Fruit fly (Drosophila melanogaster) whole organism, embryonic: ENCODE results near the gene Glyat.

Experiments used
- Awh ChIP-seq: fragments of 200-800 bp; sonication (Bioruptor generic); IDR thresholded peaks from 2 replicates; pipeline ENCODE4, ENCODE4 v1.3.6; 2022; ENCODE audit warnings: missing biosample characterization, missing genetic modification characterization
- Bdp1 ChIP-seq: fragments of 200-800 bp; sonication (Bioruptor generic); optimal IDR thresholded peaks from 3 replicates; lab custom pipeline; 2016; ENCODE audit warnings: missing biosample characterization, missing genetic modification characterization
- CG10543 ChIP-seq: fragments of 200-800 bp; sonication (Bioruptor generic); optimal IDR thresholded peaks from 3 replicates; lab custom pipeline; 2017; ENCODE audit warnings: missing biosample characterization, mild to moderate bottlenecking, missing genetic modification characterization, moderate library complexity
- CG11398 ChIP-seq: fragments of 200-800 bp; sonication (Bioruptor generic); optimal IDR thresholded peaks from 2 replicates; lab custom pipeline; 2016; ENCODE audit warnings: missing biosample characterization, missing genetic modification characterization
- CG11695 ChIP-seq: fragments of 200-800 bp; sonication (Bioruptor generic); IDR thresholded peaks from 3 replicates; pipeline ENCODE4 v1.3.6; 2022; ENCODE audit warnings: missing biosample characterization, missing genetic modification characterization
- CG15011 ChIP-seq: fragments of 200-800 bp; sonication (Bioruptor generic); optimal IDR thresholded peaks from 3 replicates; lab custom pipeline; 2018; ENCODE audit warnings: missing biosample characterization, mild to moderate bottlenecking, missing genetic modification characterization
- CG1602 ChIP-seq: fragments of 200-800 bp; sonication (Bioruptor generic); optimal IDR thresholded peaks from 3 replicates; lab custom pipeline; 2016; ENCODE audit warnings: missing biosample characterization, missing genetic modification characterization
- CG16813 ChIP-seq: fragments of 200-800 bp; sonication (Bioruptor generic); IDR thresholded peaks from 3 replicates; pipeline ENCODE4 v1.3.6; 2022; ENCODE audit warnings: missing biosample characterization, missing genetic modification characterization; ENCODE audit not compliant: partially characterized antibody
- CG18476 ChIP-seq: fragments of 200-800 bp; sonication (Bioruptor generic); optimal IDR thresholded peaks from 2 replicates; lab custom pipeline; 2016; ENCODE audit warnings: missing biosample characterization, mild to moderate bottlenecking, missing genetic modification characterization
- CG2712 ChIP-seq: fragments of 200-800 bp; optimal IDR thresholded peaks from 3 replicates; lab custom pipeline; 2019; ENCODE audit warnings: missing biosample characterization, mild to moderate bottlenecking, missing genetic modification characterization, moderate library complexity
- CG31365 ChIP-seq: fragments of 200-800 bp; sonication (Bioruptor generic); optimal IDR thresholded peaks from 2 replicates; lab custom pipeline; 2018; ENCODE audit warnings: missing biosample characterization, mild to moderate bottlenecking, missing genetic modification characterization
- CG3407 ChIP-seq: fragments of 200-800 bp; sonication (Bioruptor generic); optimal IDR thresholded peaks from 2 replicates; lab custom pipeline; 2018; ENCODE audit warnings: missing biosample characterization, mild to moderate bottlenecking, missing genetic modification characterization
- CG3847 ChIP-seq: fragments of 200-800 bp; sonication (Bioruptor generic); IDR thresholded peaks from 2 replicates; pipeline ENCODE4 v1.3.6; 2022; ENCODE audit warnings: missing biosample characterization, missing genetic modification characterization
- CG4360 ChIP-seq: fragments of 200-800 bp; sonication (Bioruptor generic); IDR thresholded peaks from 2 replicates; pipeline ENCODE4 v1.3.6; 2022; ENCODE audit warnings: missing biosample characterization, missing genetic modification characterization
- CG8089 ChIP-seq: fragments of 200-800 bp; sonication (Bioruptor generic); optimal IDR thresholded peaks from 3 replicates; lab custom pipeline; 2016; ENCODE audit warnings: missing biosample characterization, missing genetic modification characterization
- CG9609 ChIP-seq: fragments of 200-800 bp; sonication (Bioruptor generic); optimal IDR thresholded peaks from 3 replicates; lab custom pipeline; 2016; ENCODE audit warnings: missing biosample characterization, missing genetic modification characterization
- CG9817 ChIP-seq: fragments of 200-800 bp; sonication (Bioruptor generic); optimal IDR thresholded peaks from 2 replicates; lab custom pipeline; 2018; ENCODE audit warnings: missing biosample characterization, mild to moderate bottlenecking, missing genetic modification characterization, moderate library complexity
- CTCF ChIP-seq: fragments of 200-800 bp; sonication (Bioruptor generic); optimal IDR thresholded peaks from 2 replicates; lab custom pipeline; 2017; ENCODE audit warnings: missing biosample characterization, mild to moderate bottlenecking, missing genetic modification characterization, moderate library complexity
- D ChIP-seq, 2 experiments: fragments of 200-800 bp in 1 of 2; fragments of >200 bp in 1 of 2; sonication (Bioruptor generic) in 1 of 2; optimal IDR thresholded peaks; 2 replicates in 1 of 2; 3 replicates in 1 of 2; lab custom pipeline; 2017; ENCODE audit warnings: mild to moderate bottlenecking in 1 of 2, missing biosample characterization in 1 of 2, missing genetic modification characterization in 1 of 2, missing genetic modification reagents in 1 of 2
- Dek ChIP-seq: fragments of 200-800 bp; sonication (Bioruptor generic); optimal IDR thresholded peaks from 3 replicates; lab custom pipeline; 2019; ENCODE audit warnings: missing biosample characterization, mild to moderate bottlenecking, missing genetic modification characterization, moderate library complexity
- Dp ChIP-seq: fragments of 200-800 bp; sonication (Bioruptor generic); optimal IDR thresholded peaks from 2 replicates; lab custom pipeline; 2018; ENCODE audit warnings: missing biosample characterization, mild to moderate bottlenecking, missing genetic modification characterization, moderate library complexity
- Ets97D ChIP-seq: fragments of 200-800 bp; sonication (Bioruptor generic); optimal IDR thresholded peaks from 3 replicates; lab custom pipeline; 2016; ENCODE audit warnings: missing biosample characterization, missing genetic modification characterization
- Gsc ChIP-seq: fragments of 200-800 bp; sonication (Bioruptor generic); IDR thresholded peaks from 2 replicates; pipeline ENCODE4 v1.3.6; 2022; ENCODE audit warnings: missing biosample characterization, missing genetic modification characterization
- HLH3B ChIP-seq: fragments of 200-800 bp; sonication (Bioruptor generic); IDR thresholded peaks from 2 replicates; pipeline ENCODE4 v1.3.6; 2022; ENCODE audit warnings: missing biosample characterization, missing genetic modification characterization
- Hmx ChIP-seq: fragments of 200-800 bp; sonication (Bioruptor generic); optimal IDR thresholded peaks from 2 replicates; lab custom pipeline; 2016; ENCODE audit warnings: missing biosample characterization, missing genetic modification characterization
- Max ChIP-seq: fragments of 200-800 bp; sonication (Bioruptor generic); optimal IDR thresholded peaks from 2 replicates; lab custom pipeline; 2016; ENCODE audit warnings: missing biosample characterization, mild to moderate bottlenecking, missing genetic modification characterization
- Med ChIP-seq: fragments of 200-800 bp; sonication (Bioruptor generic); peaks from one replicate; lab custom pipeline; 2016; ENCODE audit warnings: missing biosample characterization, missing genetic modification characterization, mild to moderate bottlenecking, inconsistent platforms, moderate library complexity
- Myb ChIP-seq: fragments of 200-800 bp; sonication (Bioruptor generic); optimal IDR thresholded peaks from 2 replicates; lab custom pipeline; 2016; ENCODE audit warnings: missing biosample characterization, missing genetic modification characterization
- NFAT ChIP-seq: fragments of 200-800 bp; sonication (Bioruptor generic); IDR thresholded peaks from 2 replicates; pipeline ENCODE4 v1.3.6; 2022; ENCODE audit warnings: missing biosample characterization, missing genetic modification characterization
- NfI ChIP-seq: fragments of 200-800 bp; sonication (Bioruptor generic); optimal IDR thresholded peaks from 3 replicates; lab custom pipeline; 2018; ENCODE audit warnings: missing biosample characterization, mild to moderate bottlenecking, missing genetic modification characterization, moderate library complexity
- Scr ChIP-seq: fragments of 200-800 bp; sonication (Bioruptor generic); IDR thresholded peaks from 2 replicates; pipeline ENCODE4 v1.3.6; 2022; ENCODE audit warnings: missing biosample characterization, missing genetic modification characterization; ENCODE audit not compliant: partially characterized antibody
- Sox102F ChIP-seq: fragments of 200-800 bp; sonication (Bioruptor generic); optimal IDR thresholded peaks from 2 replicates; lab custom pipeline; 2018; ENCODE audit warnings: missing biosample characterization, mild to moderate bottlenecking, missing genetic modification characterization, moderate library complexity
- ac ChIP-seq: fragments of 200-800 bp; sonication (Bioruptor generic); optimal IDR thresholded peaks from 3 replicates; lab custom pipeline; 2017; ENCODE audit warnings: missing biosample characterization, mild to moderate bottlenecking, missing genetic modification characterization
- bcd ChIP-seq: fragments of 200-800 bp; sonication (Bioruptor generic); optimal IDR thresholded peaks from 2 replicates; lab custom pipeline; 2017; ENCODE audit warnings: missing biosample characterization, mild to moderate bottlenecking, missing genetic modification characterization
- bsh ChIP-seq, 2 experiments: fragments of 200-800 bp; sonication (Bioruptor generic); optimal IDR thresholded peaks; 2 replicates each; lab custom pipeline; 2017 to 2018; ENCODE audit warnings: mild to moderate bottlenecking in 2 of 2, missing biosample characterization in 2 of 2, missing genetic modification characterization in 2 of 2, moderate library complexity in 1 of 2
- dmrt99B ChIP-seq: fragments of 200-800 bp; sonication (Bioruptor generic); optimal IDR thresholded peaks from 2 replicates; lab custom pipeline; 2018; ENCODE audit warnings: missing biosample characterization, mild to moderate bottlenecking, missing genetic modification characterization, moderate library complexity
- emc ChIP-seq: fragments of 200-800 bp; sonication (Bioruptor generic); optimal IDR thresholded peaks from 2 replicates; lab custom pipeline; 2016; ENCODE audit warnings: missing biosample characterization, missing genetic modification characterization
- en ChIP-seq: fragments of 200-800 bp; sonication (Bioruptor generic); optimal IDR thresholded peaks from 2 replicates; lab custom pipeline; 2016; ENCODE audit warnings: missing biosample characterization, missing genetic modification characterization
- gcm ChIP-seq: fragments of 200-800 bp; sonication (Bioruptor generic); optimal IDR thresholded peaks from 2 replicates; lab custom pipeline; 2019; ENCODE audit warnings: missing biosample characterization, mild to moderate bottlenecking, missing genetic modification characterization, moderate library complexity
- lab ChIP-seq: fragments of 200-800 bp; sonication (Bioruptor generic); optimal IDR thresholded peaks from 3 replicates; lab custom pipeline; 2017; ENCODE audit warnings: missing biosample characterization, missing genetic modification characterization, mild to moderate bottlenecking, moderate library complexity, missing genetic modification reagents
- nerfin-1 ChIP-seq: fragments of 200-800 bp; sonication (Bioruptor generic); optimal IDR thresholded peaks from 3 replicates; lab custom pipeline; 2019; ENCODE audit warnings: missing biosample characterization, mild to moderate bottlenecking, missing genetic modification characterization, moderate library complexity
- peb ChIP-seq: fragments of 200-800 bp; sonication (Bioruptor generic); IDR thresholded peaks from 2 replicates; pipeline ENCODE4 v1.3.6; 2022; ENCODE audit warnings: missing biosample characterization, missing genetic modification characterization
- pho ChIP-seq: fragments of 200-800 bp; sonication (Bioruptor generic); optimal IDR thresholded peaks from 2 replicates; lab custom pipeline; 2016; ENCODE audit warnings: missing biosample characterization, missing genetic modification characterization
- seq ChIP-seq: fragments of 200-800 bp; sonication (Bioruptor generic); IDR thresholded peaks from 2 replicates; pipeline ENCODE4 v1.3.6; 2022; ENCODE audit warnings: missing biosample characterization, missing genetic modification characterization
- slbo ChIP-seq: fragments of 200-800 bp; sonication (Bioruptor generic); IDR thresholded peaks from 2 replicates; pipeline ENCODE4 v1.3.6; 2022; ENCODE audit warnings: missing biosample characterization, missing genetic modification characterization
- slou ChIP-seq: fragments of 200-800 bp; sonication (Bioruptor generic); optimal IDR thresholded peaks from 3 replicates; lab custom pipeline; 2016; ENCODE audit warnings: missing biosample characterization, missing genetic modification characterization
- sr ChIP-seq: fragments of 200-800 bp; sonication (Bioruptor generic); IDR thresholded peaks from 3 replicates; pipeline ENCODE4 v1.3.6; 2022; ENCODE audit warnings: missing biosample characterization, missing genetic modification characterization
- vnd ChIP-seq: fragments of 200-800 bp; sonication (Bioruptor generic); IDR thresholded peaks from 3 replicates; pipeline ENCODE4 v1.3.6; 2022; ENCODE audit warnings: missing biosample characterization, missing genetic modification characterization; ENCODE audit not compliant: partially characterized antibody
- zfh1 ChIP-seq: fragments of 200-800 bp; sonication (Bioruptor generic); IDR thresholded peaks from 3 replicates; pipeline ENCODE4 v1.3.6; 2022; ENCODE audit warnings: missing biosample characterization, missing genetic modification characterization

Gene Glyat

DNA sequence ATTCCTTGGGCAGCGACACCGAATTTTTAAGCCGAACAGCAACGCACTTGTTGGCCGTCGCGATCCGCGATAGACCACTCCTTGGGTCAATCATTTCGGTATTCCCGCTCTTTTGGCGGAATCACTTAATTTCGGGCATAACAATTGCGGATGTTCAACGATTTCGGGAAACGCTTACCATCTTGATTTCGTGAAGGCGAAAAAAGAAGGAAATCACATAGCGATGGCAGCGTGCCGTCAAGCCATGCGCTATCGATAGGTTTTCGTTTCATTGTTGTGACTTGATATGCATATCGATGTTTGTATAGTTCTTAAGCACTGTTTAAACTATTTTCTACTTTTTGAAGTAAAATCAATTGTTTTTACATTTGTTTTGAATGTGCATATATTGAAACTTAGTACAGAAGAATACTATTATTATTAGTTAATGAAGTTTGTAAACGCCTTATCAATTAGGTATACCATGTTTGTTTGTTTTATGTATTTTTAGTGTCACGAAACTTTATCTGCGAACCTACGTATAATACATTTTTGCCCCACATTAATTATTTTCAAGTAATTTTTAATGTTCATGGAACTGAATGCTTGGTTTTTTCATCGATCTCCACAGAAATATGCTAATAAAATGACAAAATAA, 32.3 kb upstream of the Glyat start, which contains the start of gene RpL36A (continued):
- TF ChIP-seq CG9609 (GFP tag; lab: Kevin White, UChicago) (peak; percentile 44), CG15011 (GFP tag; lab: Kevin White, UChicago) (no peak), Myb (GFP tag; lab: Kevin White, UChicago) (no peak), CG3847 (GFP tag; lab: Robert Waterston, UW) (peak; percentile 50), Dek (tag; lab: Kevin White, UChicago) (peak; percentile 60), en (GFP tag; lab: Kevin White, UChicago) (peak; percentile 0), bsh (GFP tag; optimal IDR thresholded peaks at IDR 0.05; lab: Kevin White, UChicago) (peak; percentile 29 to 55), Max (GFP tag; lab: Kevin White, UChicago) (peak; percentile 20), lab (peak; percentile 77), CG8089 (peak; percentile 44), ac (GFP tag; lab: Kevin White, UChicago) (peak; percentile 27), pho (GFP tag; lab: Kevin White, UChicago) (peak; percentile 54), HLH3B (0 out of 2 replicates have a peak, but pooled peaks have one; percentile 36), nerfin-1 (peak; percentile 28), CG4360 (GFP tag; lab: Robert Waterston, UW) (no peak), Ets97D (GFP tag; lab: Kevin White, UChicago) (peak; percentile 98), CG9817 (tag; lab: Kevin White, UChicago) (peak; percentile 57), Bdp1 (peak; percentile 41), Scr (GFP tag; lab: Robert Waterston, UW) (peak; percentile 87), CG11695 (GFP tag; lab: Robert Waterston, UW) (no peak; the same call in 2 of the 3 replicates), Awh (GFP tag; lab: Robert Waterston, UW) (peak; percentile 53; the same call in 1 of the 2 replicates), Dp (GFP tag; lab: Kevin White, UChicago) (peak; percentile 22), gcm (GFP tag; lab: Kevin White, UChicago) (peak; percentile 54), CG10543 (GFP tag; lab: Kevin White, UChicago) (peak; percentile 58), slou (GFP tag; lab: Kevin White, UChicago) (peak; percentile 43), Hmx (no peak), Med (peak; percentile 94), CG2712 (tag; lab: Kevin White, UChicago) (peak; percentile 57), CG16813 (peak; percentile 93), NFAT (peak; percentile 82), bcd (GFP tag; lab: Kevin White, UChicago) (peak; percentile 58), zfh1 (GFP tag; lab: Robert Waterston, UW) (peak; percentile 73), D (optimal IDR thresholded peaks at IDR 0.05; lab: Kevin White, UChicago) (peak; percentile 10), D (GFP tag; optimal IDR thresholded peaks at IDR 0.05; lab: Kevin White, UChicago) (no peak), emc (GFP tag; lab: Kevin White, UChicago) (peak; percentile 30), CG3407 (peak; percentile 34), Sox102F (GFP tag; lab: Kevin White, UChicago) (no peak), CG18476 (GFP tag; lab: Kevin White, UChicago) (no peak), slbo (GFP tag; lab: Robert Waterston, UW) (peak; percentile 76), CG1602 (peak; percentile 29), Gsc (GFP tag; lab: Robert Waterston, UW) (no peak), NfI (GFP tag; lab: Kevin White, UChicago) (peak; percentile 83), sr (GFP tag; lab: Robert Waterston, UW) (peak; percentile 30; the same call in 1 of the 3 replicates), CTCF (GFP tag; lab: Kevin White, UChicago) (peak; percentile 42), seq (peak; percentile 50; the same call in 1 of the 2 replicates), vnd (peak; percentile 83), CG11398 (GFP tag; lab: Kevin White, UChicago) (peak; percentile 52), CG31365 (peak; percentile 49), peb (GFP tag; lab: Robert Waterston, UW) (no peak), dmrt99B (tag; lab: Kevin White, UChicago) (no peak)
